Fruit fly (Drosophila melanogaster) whole organism, embryonic: Measurements from ENCODE around the gene HHEX.

Source experiments
- Atf6 ChIP-seq: fragments of 200-800 bp; sonication (Bioruptor generic); IDR thresholded peaks from 2 replicates; pipeline ENCODE4 v1.3.6; 2022; ENCODE audit warnings: missing biosample characterization, missing genetic modification characterization
- CG10209 ChIP-seq: fragments of 200-800 bp; sonication (Bioruptor generic); optimal IDR thresholded peaks from 3 replicates; lab custom pipeline; 2017; ENCODE audit warnings: missing biosample characterization, mild to moderate bottlenecking, missing genetic modification characterization, missing genetic modification reagents
- CG1024 ChIP-seq: fragments of 200-800 bp; sonication (Bioruptor generic); IDR thresholded peaks from 2 replicates; pipeline ENCODE4 v1.3.6; 2022; ENCODE audit warnings: missing biosample characterization, missing genetic modification characterization
- CG11456 ChIP-seq: fragments of 200-800 bp; sonication (Bioruptor generic); IDR thresholded peaks from 3 replicates; pipeline ENCODE4 v1.3.6; 2022; ENCODE audit warnings: missing biosample characterization, missing genetic modification characterization
- CG11695 ChIP-seq: fragments of 200-800 bp; sonication (Bioruptor generic); IDR thresholded peaks from 3 replicates; pipeline ENCODE4 v1.3.6; 2022; ENCODE audit warnings: missing biosample characterization, missing genetic modification characterization
- CG11696 ChIP-seq: fragments of 200-800 bp; sonication (Bioruptor generic); IDR thresholded peaks from 2 replicates; pipeline ENCODE4 v1.3.6; 2022; ENCODE audit warnings: missing biosample characterization, missing genetic modification characterization
- CG12391 ChIP-seq: fragments of 200-800 bp; sonication (Bioruptor generic); optimal IDR thresholded peaks from 3 replicates; lab custom pipeline; 2018; ENCODE audit warnings: missing biosample characterization, mild to moderate bottlenecking, missing genetic modification characterization, moderate library complexity
- CG12744 ChIP-seq: fragments of 200-800 bp; sonication (Bioruptor generic); optimal IDR thresholded peaks from 2 replicates; lab custom pipeline; 2016; ENCODE audit warnings: missing biosample characterization, missing genetic modification characterization
- CG12769 ChIP-seq: fragments of 200-800 bp; sonication (Bioruptor generic); optimal IDR thresholded peaks from 2 replicates; lab custom pipeline; 2019; ENCODE audit warnings: missing biosample characterization, mild to moderate bottlenecking, missing genetic modification characterization, moderate library complexity
- CG15479 ChIP-seq: fragments of 200-800 bp; sonication (Bioruptor generic); optimal IDR thresholded peaks from 3 replicates; lab custom pipeline; 2019; ENCODE audit warnings: missing biosample characterization, mild to moderate bottlenecking, missing genetic modification characterization, moderate library complexity
- CG1603 ChIP-seq: fragments of 200-800 bp; sonication (Bioruptor generic); optimal IDR thresholded peaks from 2 replicates; lab custom pipeline; 2019; ENCODE audit warnings: missing biosample characterization, mild to moderate bottlenecking, missing genetic modification characterization, moderate library complexity
- CG17912 ChIP-seq: fragments of 200-800 bp; sonication (Bioruptor generic); optimal IDR thresholded peaks from 2 replicates; lab custom pipeline; 2018; ENCODE audit warnings: missing biosample characterization, mild to moderate bottlenecking, missing genetic modification characterization
- CG18011 ChIP-seq: fragments of 200-800 bp; sonication (Bioruptor generic); optimal IDR thresholded peaks from 2 replicates; lab custom pipeline; 2017; ENCODE audit warnings: missing biosample characterization, missing genetic modification characterization, mild to moderate bottlenecking, moderate library complexity, missing genotype
- CG1832 ChIP-seq: fragments of 200-800 bp; sonication (Bioruptor generic); optimal IDR thresholded peaks from 2 replicates; lab custom pipeline; 2017; ENCODE audit warnings: missing biosample characterization, mild to moderate bottlenecking, missing genetic modification characterization, inconsistent platforms
- CG18476 ChIP-seq: fragments of 200-800 bp; sonication (Bioruptor generic); optimal IDR thresholded peaks from 2 replicates; lab custom pipeline; 2016; ENCODE audit warnings: missing biosample characterization, mild to moderate bottlenecking, missing genetic modification characterization
- CG30403 ChIP-seq: fragments of 200-800 bp; sonication (Bioruptor generic); optimal IDR thresholded peaks from 3 replicates; lab custom pipeline; 2016; ENCODE audit warnings: missing biosample characterization, missing genetic modification characterization
- CG42726 ChIP-seq: fragments of 200-800 bp; sonication (Bioruptor generic); IDR thresholded peaks from 2 replicates; pipeline ENCODE4 v1.3.6; 2022; ENCODE audit warnings: missing biosample characterization, missing genetic modification characterization; ENCODE audit not compliant: partially characterized antibody
- CG4328 ChIP-seq: fragments of 200-800 bp; sonication (Bioruptor generic); optimal IDR thresholded peaks from 3 replicates; lab custom pipeline; 2017; ENCODE audit warnings: missing biosample characterization, missing genetic modification reagents, missing genetic modification characterization
- CG5180 ChIP-seq: fragments of 200-800 bp; sonication (Bioruptor generic); optimal IDR thresholded peaks from 3 replicates; lab custom pipeline; 2017; ENCODE audit warnings: missing biosample characterization, missing genetic modification characterization, mild to moderate bottlenecking, moderate library complexity, missing genetic modification reagents
- CG6272 ChIP-seq: fragments of 200-800 bp; sonication (Bioruptor generic); IDR thresholded peaks from 2 replicates; pipeline ENCODE4 v1.3.6; 2022; ENCODE audit warnings: missing biosample characterization, missing genetic modification characterization
- CG8478 ChIP-seq: fragments of >200 bp; optimal IDR thresholded peaks from 2 replicates; lab custom pipeline; 2018
- CG8944 ChIP-seq: fragments of 200-800 bp; sonication (Bioruptor generic); optimal IDR thresholded peaks from 3 replicates; lab custom pipeline; 2016; ENCODE audit warnings: missing biosample characterization, missing genetic modification characterization
- CG9817 ChIP-seq: fragments of 200-800 bp; sonication (Bioruptor generic); optimal IDR thresholded peaks from 2 replicates; lab custom pipeline; 2018; ENCODE audit warnings: missing biosample characterization, mild to moderate bottlenecking, missing genetic modification characterization, moderate library complexity
- CHES-1-like ChIP-seq: fragments of 200-800 bp; sonication (Bioruptor generic); optimal IDR thresholded peaks from 2 replicates; lab custom pipeline; 2016; ENCODE audit warnings: missing biosample characterization, missing genetic modification characterization
- CoRest ChIP-seq: fragments of 200-800 bp; sonication (Bioruptor generic); optimal IDR thresholded peaks from 3 replicates; lab custom pipeline; 2018; ENCODE audit warnings: missing biosample characterization, mild to moderate bottlenecking, missing genetic modification characterization, moderate library complexity
- D19B ChIP-seq: fragments of 200-800 bp; sonication (Bioruptor generic); optimal IDR thresholded peaks from 2 replicates; lab custom pipeline; 2017; ENCODE audit warnings: missing biosample characterization, mild to moderate bottlenecking, missing genetic modification characterization
- Dek ChIP-seq: fragments of 200-800 bp; sonication (Bioruptor generic); optimal IDR thresholded peaks from 3 replicates; lab custom pipeline; 2019; ENCODE audit warnings: missing biosample characterization, mild to moderate bottlenecking, missing genetic modification characterization, moderate library complexity
- Hr51 ChIP-seq, 2 experiments: fragments of 200-800 bp; sonication (Bioruptor generic); optimal IDR thresholded peaks; 2 replicates in 1 of 2; 3 replicates in 1 of 2; lab custom pipeline; 2016 to 2018; ENCODE audit warnings: missing biosample characterization in 2 of 2, missing genetic modification characterization in 2 of 2, mild to moderate bottlenecking in 1 of 2, moderate library complexity in 1 of 2
- Max ChIP-seq: fragments of 200-800 bp; sonication (Bioruptor generic); optimal IDR thresholded peaks from 2 replicates; lab custom pipeline; 2016; ENCODE audit warnings: missing biosample characterization, mild to moderate bottlenecking, missing genetic modification characterization
- Optix ChIP-seq: fragments of 200-800 bp; sonication (Bioruptor generic); IDR thresholded peaks from 3 replicates; pipeline ENCODE4 v1.3.6; 2022; ENCODE audit warnings: missing biosample characterization, missing genetic modification characterization
- Ssrp ChIP-seq: fragments of 200-800 bp; sonication (Bioruptor generic); optimal IDR thresholded peaks from 2 replicates; lab custom pipeline; 2018; ENCODE audit warnings: missing biosample characterization, mild to moderate bottlenecking, missing genetic modification characterization, moderate library complexity
- Stat92E ChIP-seq, 3 experiments: fragments of >200 bp in 2 of 3; fragments of 200-800 bp in 1 of 3; sonication (Bioruptor generic) in 1 of 3; optimal IDR thresholded peaks; 2 replicates each; lab custom pipeline; 2017 to 2019; ENCODE audit warnings: missing biosample characterization in 3 of 3, missing genetic modification characterization in 3 of 3, mild to moderate bottlenecking in 1 of 3, moderate library complexity in 1 of 3
- ap ChIP-seq: fragments of 200-800 bp; sonication (Bioruptor generic); IDR thresholded peaks from 2 replicates; pipeline ENCODE4 v1.3.6; 2022; ENCODE audit warnings: missing biosample characterization, missing genetic modification characterization
- ara ChIP-seq: fragments of 200-800 bp; sonication (Bioruptor generic); IDR thresholded peaks from 2 replicates; pipeline ENCODE4 v1.3.6; 2022; ENCODE audit warnings: missing biosample characterization, missing genetic modification characterization
- bab2 ChIP-seq: fragments of 200-800 bp; sonication (Bioruptor generic); optimal IDR thresholded peaks from 2 replicates; lab custom pipeline; 2016; ENCODE audit warnings: missing biosample characterization, missing genetic modification characterization
- dm ChIP-seq: fragments of 200-800 bp; sonication (Bioruptor generic); optimal IDR thresholded peaks from 3 replicates; lab custom pipeline; 2016; ENCODE audit warnings: missing biosample characterization, missing genetic modification characterization
- dysf ChIP-seq: fragments of 200-800 bp; sonication (Bioruptor generic); IDR thresholded peaks from 3 replicates; pipeline ENCODE4 v1.3.6; 2022; ENCODE audit warnings: missing biosample characterization, missing genetic modification characterization
- grn ChIP-seq: fragments of 200-800 bp; sonication (Bioruptor generic); optimal IDR thresholded peaks from 3 replicates; lab custom pipeline; 2017; ENCODE audit warnings: missing biosample characterization, missing genetic modification characterization
- jing ChIP-seq: fragments of 200-800 bp; sonication (Bioruptor generic); optimal IDR thresholded peaks from 2 replicates; lab custom pipeline; 2018; ENCODE audit warnings: missing biosample characterization, mild to moderate bottlenecking, missing genetic modification characterization
- kni ChIP-seq: fragments of 200-800 bp; sonication (Bioruptor generic); optimal IDR thresholded peaks from 3 replicates; lab custom pipeline; 2017; ENCODE audit warnings: mild to moderate bottlenecking, missing biosample characterization, missing genetic modification reagents, missing genetic modification characterization
- mirr ChIP-seq: fragments of 200-800 bp; sonication (Bioruptor generic); optimal IDR thresholded peaks from 3 replicates; lab custom pipeline; 2018; ENCODE audit warnings: missing biosample characterization, mild to moderate bottlenecking, missing genetic modification characterization
- nerfin-1 ChIP-seq: fragments of 200-800 bp; sonication (Bioruptor generic); optimal IDR thresholded peaks from 3 replicates; lab custom pipeline; 2019; ENCODE audit warnings: missing biosample characterization, mild to moderate bottlenecking, missing genetic modification characterization, moderate library complexity
- nerfin-2 ChIP-seq: fragments of 200-800 bp; sonication (Bioruptor generic); IDR thresholded peaks from 2 replicates; pipeline ENCODE4 v1.3.6; 2022; ENCODE audit warnings: missing biosample characterization, missing genetic modification characterization; ENCODE audit not compliant: partially characterized antibody
- pho ChIP-seq: fragments of 200-800 bp; sonication (Bioruptor generic); optimal IDR thresholded peaks from 2 replicates; lab custom pipeline; 2016; ENCODE audit warnings: missing biosample characterization, missing genetic modification characterization
- psq ChIP-seq: fragments of 200-800 bp; sonication (Bioruptor generic); optimal IDR thresholded peaks from 2 replicates; lab custom pipeline; 2017; ENCODE audit warnings: missing biosample characterization, missing genetic modification characterization
- salm ChIP-seq: fragments of 200-800 bp; sonication (Bioruptor generic); optimal IDR thresholded peaks from 2 replicates; lab custom pipeline; 2018; ENCODE audit warnings: missing biosample characterization, mild to moderate bottlenecking, missing genetic modification characterization
- sc ChIP-seq, 3 experiments: fragments of >200 bp in 2 of 3; fragments of 200-800 bp in 1 of 3; sonication (Bioruptor generic) in 1 of 3; optimal IDR thresholded peaks; 2 replicates in 2 of 3; 3 replicates in 1 of 3; lab custom pipeline; 2017; ENCODE audit warnings: mild to moderate bottlenecking in 1 of 3, missing biosample characterization in 1 of 3, missing genetic modification characterization in 1 of 3, missing genetic modification reagents in 1 of 3
- vvl ChIP-seq: fragments of 200-800 bp; sonication (Bioruptor generic); IDR thresholded peaks from 2 replicates; pipeline ENCODE4 v1.3.6; 2022; ENCODE audit warnings: missing biosample characterization, missing genetic modification characterization
- wdn ChIP-seq: fragments of 200-800 bp; sonication (Bioruptor generic); IDR thresholded peaks from 2 replicates; pipeline ENCODE4 v1.3.6; 2022; ENCODE audit warnings: missing biosample characterization, missing genetic modification characterization

Gene HHEX

DNA sequence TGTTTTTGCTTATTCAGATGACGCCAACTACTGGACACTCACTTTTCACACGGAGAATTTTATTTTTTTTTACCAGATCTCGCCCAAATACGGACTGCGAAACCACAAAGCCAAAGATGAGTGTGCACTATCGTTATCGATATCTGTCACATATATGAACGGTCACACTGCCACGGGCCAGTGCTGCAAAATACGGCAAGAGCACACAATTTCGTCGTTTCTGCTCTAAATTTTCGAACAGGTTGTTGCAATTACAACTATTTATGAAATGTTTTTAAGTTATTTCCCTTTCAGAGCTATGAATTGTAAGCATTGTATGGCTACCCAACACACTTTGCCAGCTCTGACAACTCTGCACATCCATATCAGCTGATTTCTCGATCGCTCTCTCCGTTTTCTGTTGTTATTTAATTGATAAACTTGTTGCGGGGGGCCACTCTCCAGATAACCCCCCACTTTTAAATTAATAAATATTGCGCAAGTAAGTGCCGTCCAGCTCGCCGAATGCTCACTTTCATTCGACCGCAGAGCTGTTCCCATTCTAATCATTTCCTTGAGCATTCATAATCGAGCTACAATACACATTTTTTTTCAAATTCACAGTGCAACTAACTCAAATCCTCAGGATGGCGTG lies 46.7 kb upstream of the HHEX start, which contains the start of the genes slmb and CG5793 (continued):
- TF ChIP-seq vvl (peak; percentile 41), CG15479 (peak; percentile 0), CG8478 (lab: Kevin White, UChicago) (no peak), CG11696 (GFP tag; lab: Robert Waterston, UW) (no peak), Max (GFP tag; lab: Kevin White, UChicago) (peak; percentile 15), kni (GFP tag; lab: Kevin White, UChicago) (peak; percentile 45), CG4328 (GFP tag; lab: Kevin White, UChicago) (peak; percentile 33), CG6272 (GFP tag; lab: Robert Waterston, UW) (no peak), Ssrp (tag; lab: Kevin White, UChicago) (no peak), CG9817 (tag; lab: Kevin White, UChicago) (peak; percentile 24), sc (optimal IDR thresholded peaks at IDR 0.05; lab: Kevin White, UChicago) (no peak), sc (GFP tag; optimal IDR thresholded peaks at IDR 0.05; lab: Kevin White, UChicago) (no peak), nerfin-1 (tag; lab: Kevin White, UChicago) (no peak), wdn (GFP tag; lab: Robert Waterston, UW) (0 out of 2 replicates have a peak, but pooled peaks have one; percentile 2), CG1832 (GFP tag; lab: Kevin White, UChicago) (no peak), CHES-1-like (GFP tag; lab: Kevin White, UChicago) (peak; percentile 74), dm (GFP tag; lab: Kevin White, UChicago) (peak; percentile 65), CG30403 (GFP tag; lab: Kevin White, UChicago) (peak; percentile 62), CG10209 (GFP tag; lab: Kevin White, UChicago) (peak; percentile 31), ara (GFP tag; lab: Robert Waterston, UW) (no peak), CG11695 (no peak), bab2 (GFP tag; lab: Kevin White, UChicago) (peak; percentile 43), salm (tag; lab: Kevin White, UChicago) (peak; percentile 42), ap (GFP tag; lab: Robert Waterston, UW) (no peak), nerfin-2 (no peak), CG17912 (GFP tag; lab: Kevin White, UChicago) (no peak), mirr (no peak), CoRest (tag; lab: Kevin White, UChicago) (peak; percentile 20), CG11456 (peak; percentile 58; the same call in 1 of the 3 replicates), CG1603 (tag; lab: Kevin White, UChicago) (peak; percentile 82), psq (GFP tag; lab: Kevin White, UChicago) (peak; percentile 15), CG18011 (GFP tag; lab: Kevin White, UChicago) (peak; percentile 28), grn (peak; percentile 17), CG18476 (no peak), Dek (tag; lab: Kevin White, UChicago) (no peak), CG8944 (GFP tag; lab: Kevin White, UChicago) (peak; percentile 54), D19B (GFP tag; lab: Kevin White, UChicago) (no peak), Stat92E (GFP tag; optimal IDR thresholded peaks at IDR 0.05; lab: Kevin White, UChicago) (no peak), dysf (GFP tag; lab: Robert Waterston, UW) (peak; percentile 32; the same call in 1 of the 3 replicates), CG5180 (GFP tag; lab: Kevin White, UChicago) (no peak), CG12391 (tag; lab: Kevin White, UChicago) (peak; percentile 34), jing (GFP tag; lab: Kevin White, UChicago) (no peak), pho (GFP tag; lab: Kevin White, UChicago) (peak; percentile 72), CG42726 (GFP tag; lab: Robert Waterston, UW) (no peak), CG12769 (no peak), Atf6 (no peak), CG12744 (GFP tag; lab: Kevin White, UChicago) (no peak), Optix (no peak), CG1024 (peak; percentile 43), Hr51 (GFP tag; optimal IDR thresholded peaks at IDR 0.05; lab: Kevin White, UChicago) (peak in 1 of 2 experiments; percentile 14)
